Fruit fly (Drosophila melanogaster) whole organism, pupa: ENCODE measurements around the gene RhoGEF3.
A peak's percentile ranks its signal among the peaks of the same experiment; 100 is the strongest.

Experiments used
- CG10348 ChIP-seq: fragments of 200-800 bp; sonication (Bioruptor generic); IDR thresholded peaks from 2 replicates; pipeline ENCODE4 v1.3.6; 2022; ENCODE audit warnings: missing biosample characterization, missing genetic modification characterization
- CG12605 ChIP-seq: fragments of 200-800 bp; sonication (Bioruptor generic); IDR thresholded peaks from 2 replicates; pipeline ENCODE4 v1.3.6; 2022; ENCODE audit warnings: missing biosample characterization, missing genetic modification characterization
- CG13204 ChIP-seq: fragments of 200-800 bp; sonication (Bioruptor generic); optimal IDR thresholded peaks from 2 replicates; lab custom pipeline; 2018; ENCODE audit warnings: missing biosample characterization, mild to moderate bottlenecking, missing genetic modification characterization, moderate library complexity
- CG14655 ChIP-seq: fragments of 200-800 bp; sonication (Bioruptor generic); optimal IDR thresholded peaks from 3 replicates; lab custom pipeline; 2017; ENCODE audit warnings: mild to moderate bottlenecking, missing biosample characterization, missing genetic modification reagents, missing genetic modification characterization
- CG15710 ChIP-seq: fragments of 200-800 bp; sonication (Bioruptor generic); optimal IDR thresholded peaks from 2 replicates; lab custom pipeline; 2018; ENCODE audit warnings: missing biosample characterization, mild to moderate bottlenecking, missing genetic modification characterization, moderate library complexity
- CG17806 ChIP-seq: fragments of 200-800 bp; sonication (Bioruptor generic); optimal IDR thresholded peaks from 2 replicates; lab custom pipeline; 2018; ENCODE audit warnings: missing biosample characterization, mild to moderate bottlenecking, missing genetic modification characterization, moderate library complexity
- CG32121 ChIP-seq: fragments of 200-800 bp; sonication (Bioruptor generic); IDR thresholded peaks from 2 replicates; pipeline ENCODE4 v1.3.6; 2022; ENCODE audit warnings: missing biosample characterization, missing genetic modification characterization
- CG34367 ChIP-seq: fragments of 200-800 bp; sonication (Bioruptor generic); optimal IDR thresholded peaks from 2 replicates; lab custom pipeline; 2018; ENCODE audit warnings: missing biosample characterization, mild to moderate bottlenecking, missing genetic modification characterization
- CG4496 ChIP-seq: fragments of 200-800 bp; sonication (Bioruptor generic); IDR thresholded peaks from 3 replicates; pipeline ENCODE4 v1.3.6; 2022; ENCODE audit warnings: missing biosample characterization, missing genetic modification characterization
- CG8159 ChIP-seq: fragments of 200-800 bp; sonication (Bioruptor generic); optimal IDR thresholded peaks from 3 replicates; lab custom pipeline; 2018; ENCODE audit warnings: missing biosample characterization, mild to moderate bottlenecking, missing genetic modification characterization, moderate library complexity
- CG8301 ChIP-seq: fragments of 200-800 bp; sonication (Bioruptor generic); optimal IDR thresholded peaks from 2 replicates; lab custom pipeline; 2018; ENCODE audit warnings: missing biosample characterization, mild to moderate bottlenecking, missing genetic modification characterization
- CG9948 ChIP-seq: fragments of 200-800 bp; sonication (Bioruptor generic); optimal IDR thresholded peaks from 2 replicates; lab custom pipeline; 2018; ENCODE audit warnings: missing biosample characterization, mild to moderate bottlenecking, missing genetic modification characterization, moderate library complexity
- D1 ChIP-seq: fragments of 200-800 bp; sonication (Bioruptor generic); optimal IDR thresholded peaks from 2 replicates; lab custom pipeline; 2018; ENCODE audit warnings: missing biosample characterization, mild to moderate bottlenecking, missing genetic modification characterization, moderate library complexity
- EcR ChIP-seq: fragments of 200-800 bp; sonication (Bioruptor generic); optimal IDR thresholded peaks from 3 replicates; lab custom pipeline; 2019; ENCODE audit warnings: missing biosample characterization, missing genetic modification characterization, mild to moderate bottlenecking, moderate library complexity, missing genetic modification reagents
- Ets98B ChIP-seq: fragments of 200-800 bp; sonication (Bioruptor generic); IDR thresholded peaks from 2 replicates; pipeline ENCODE4 v1.3.6; 2022; ENCODE audit warnings: missing biosample characterization, missing genetic modification characterization
- Pif1A ChIP-seq: fragments of 200-800 bp; sonication (Bioruptor generic); optimal IDR thresholded peaks from 3 replicates; lab custom pipeline; 2016; ENCODE audit warnings: missing biosample characterization, missing genetic modification characterization
- Pif1B ChIP-seq: fragments of 200-800 bp; sonication (Bioruptor generic); optimal IDR thresholded peaks from 3 replicates; lab custom pipeline; 2016; ENCODE audit warnings: missing biosample characterization, missing genetic modification characterization
- Snoo ChIP-seq: fragments of 200-800 bp; sonication (Bioruptor generic); optimal IDR thresholded peaks from 3 replicates; lab custom pipeline; 2017; ENCODE audit warnings: missing biosample characterization, mild to moderate bottlenecking, missing genetic modification characterization, inconsistent platforms
- fd96Ca ChIP-seq: fragments of 200-800 bp; sonication (Bioruptor generic); IDR thresholded peaks from 3 replicates; pipeline ENCODE4 v1.3.6; 2022; ENCODE audit warnings: missing biosample characterization, missing genetic modification characterization
- gl ChIP-seq: fragments of 200-800 bp; sonication (Bioruptor generic); optimal IDR thresholded peaks from 2 replicates; lab custom pipeline; 2018; ENCODE audit warnings: missing biosample characterization, mild to moderate bottlenecking, missing genetic modification characterization
- rn ChIP-seq: fragments of 200-800 bp; sonication (Bioruptor generic); IDR thresholded peaks from 2 replicates; pipeline ENCODE4 v1.3.6; 2022; ENCODE audit warnings: missing biosample characterization, missing genetic modification characterization

The RhoGEF3 gene

dm6 chr3L:342839-343238 lies 65.6 kb downstream of the RhoGEF3 start, which contains the start of gene mthl10:
TSS of gene mthl10 (minus strand) at chr3L:342915.
- TF ChIP-seq Ets98B (GFP tag; lab: Robert Waterston, UW) = no peak
- TF ChIP-seq EcR (GFP tag; lab: Kevin White, UChicago) = peak; percentile 75

dm6 chr3L:343316-343715 lies 66.1 kb downstream of the RhoGEF3 start:
- no peak for TF ChIP-seq D1 (tag; lab: Kevin White, UChicago)
- no peak for TF ChIP-seq rn
- no peak for TF ChIP-seq CG9948 (tag; lab: Kevin White, UChicago)
- TF ChIP-seq fd96Ca (GFP tag; lab: Robert Waterston, UW) = no peak
- no peak for TF ChIP-seq CG12605 (GFP tag; lab: Robert Waterston, UW)
- no peak for TF ChIP-seq Pif1B (GFP tag; lab: Kevin White, UChicago)
- no peak for TF ChIP-seq CG15710 (tag; lab: Kevin White, UChicago)
- TF ChIP-seq CG4496 (GFP tag; lab: Robert Waterston, UW) = no peak
- TF ChIP-seq Ets98B (GFP tag; lab: Robert Waterston, UW) = no peak
- TF ChIP-seq CG10348 (GFP tag; lab: Robert Waterston, UW) = no peak
- no peak for TF ChIP-seq Pif1A (GFP tag; lab: Kevin White, UChicago)
- TF ChIP-seq CG17806 (tag; lab: Kevin White, UChicago) = no peak
- TF ChIP-seq CG8159 (tag; lab: Kevin White, UChicago) = no peak

dm6 chr3L:346656-347640 lies 69.7 kb downstream of the RhoGEF3 start, which contains the start of gene mth:
TSS of gene mth (minus strand) at chr3L:346957.
- TF ChIP-seq CG34367 (tag; lab: Kevin White, UChicago) (no peak), Pif1B (GFP tag; lab: Kevin White, UChicago) (peak; percentile 9), rn (peak; percentile 47; the same call in 1 of the 2 replicates), EcR (GFP tag; lab: Kevin White, UChicago) (no peak), Ets98B (GFP tag; lab: Robert Waterston, UW) (peak; percentile 5; the same call in 1 of the 2 replicates), Pif1A (GFP tag; lab: Kevin White, UChicago) (peak; percentile 48), CG13204 (GFP tag; lab: Kevin White, UChicago) (no peak), CG9948 (tag; lab: Kevin White, UChicago) (no peak), CG17806 (tag; lab: Kevin White, UChicago) (no peak), CG8301 (tag; lab: Kevin White, UChicago) (no peak), CG10348 (GFP tag; lab: Robert Waterston, UW) (no peak), gl (tag; lab: Kevin White, UChicago) (peak; percentile 20), CG4496 (GFP tag; lab: Robert Waterston, UW) (no peak; the same call in 1 of the 3 replicates), CG32121 (peak; percentile 49; the same call in 1 of the 2 replicates), Snoo (tag; lab: Kevin White, UChicago) (peak; percentile 23), D1 (tag; lab: Kevin White, UChicago) (no peak), CG15710 (tag; lab: Kevin White, UChicago) (peak; percentile 28), fd96Ca (GFP tag; lab: Robert Waterston, UW) (no peak; the same call in 1 of the 3 replicates), CG8159 (tag; lab: Kevin White, UChicago) (no peak)

dm6 chr3L:347641-348405 lies 70.6 kb downstream of the RhoGEF3 start:
- peak; percentile 91 for TF ChIP-seq fd96Ca (GFP tag; lab: Robert Waterston, UW)
- TF ChIP-seq CG13204 (GFP tag; lab: Kevin White, UChicago) = peak; percentile 53
- TF ChIP-seq EcR (GFP tag; lab: Kevin White, UChicago) = peak; percentile 55
- TF ChIP-seq CG4496 (GFP tag; lab: Robert Waterston, UW) = peak; percentile 92
- peak; percentile 92 for TF ChIP-seq CG8301 (tag; lab: Kevin White, UChicago)
- TF ChIP-seq gl (tag; lab: Kevin White, UChicago) = peak; percentile 72
- TF ChIP-seq CG32121 = peak; percentile 90
- peak; percentile 87 for TF ChIP-seq rn
- TF ChIP-seq CG12605 (GFP tag; lab: Robert Waterston, UW) = peak; percentile 83
- peak; percentile 84 for TF ChIP-seq CG17806 (tag; lab: Kevin White, UChicago)
- TF ChIP-seq CG15710 (tag; lab: Kevin White, UChicago) = peak; percentile 82
- peak; percentile 82 for TF ChIP-seq CG9948 (tag; lab: Kevin White, UChicago)
- TF ChIP-seq Snoo (tag; lab: Kevin White, UChicago) = peak; percentile 76
- TF ChIP-seq Ets98B (GFP tag; lab: Robert Waterston, UW) = peak; percentile 93
- TF ChIP-seq CG10348 (GFP tag; lab: Robert Waterston, UW) = 0 out of 2 replicates have a peak, but pooled peaks have one; percentile 39
- peak; percentile 86 for TF ChIP-seq Pif1B (GFP tag; lab: Kevin White, UChicago)
- TF ChIP-seq CG14655 (GFP tag; lab: Kevin White, UChicago) = peak; percentile 95
- peak; percentile 81 for TF ChIP-seq CG34367 (tag; lab: Kevin White, UChicago)
- peak; percentile 83 for TF ChIP-seq CG8159 (tag; lab: Kevin White, UChicago)
- TF ChIP-seq D1 (tag; lab: Kevin White, UChicago) = peak; percentile 36
- TF ChIP-seq Pif1A (GFP tag; lab: Kevin White, UChicago) = peak; percentile 90
